Worm (Caenorhabditis elegans) whole organism, early embryonic: Measurements from ENCODE around the gene F56A8.9.

Experiments
- ama-1 ChIP-seq: fragments of 150-350 bp; optimal IDR thresholded peaks from 2 replicates; lab custom pipeline; 2014
- scrt-1 ChIP-seq: fragments of 200-800 bp; sonication (Bioruptor generic); IDR thresholded peaks from 2 replicates; pipeline ENCODE4 v1.3.6; 2022; ENCODE audit warnings: missing genetic modification characterization, missing compliant biosample characterization
- tbx-37 ChIP-seq: fragments of 200-800 bp; sonication (Bioruptor generic); conservative IDR thresholded peaks from 2 replicates; pipeline ENCODE4 v1.3.6; 2022; ENCODE audit warnings: missing genetic modification reagents, missing genetic modification characterization, missing compliant biosample characterization
- tra-4 ChIP-seq: sonication (generic microtip); optimal IDR thresholded peaks from 2 replicates; lab custom pipeline; 2017; ENCODE audit warnings: missing genetic modification characterization, missing compliant biosample characterization

DNA sequence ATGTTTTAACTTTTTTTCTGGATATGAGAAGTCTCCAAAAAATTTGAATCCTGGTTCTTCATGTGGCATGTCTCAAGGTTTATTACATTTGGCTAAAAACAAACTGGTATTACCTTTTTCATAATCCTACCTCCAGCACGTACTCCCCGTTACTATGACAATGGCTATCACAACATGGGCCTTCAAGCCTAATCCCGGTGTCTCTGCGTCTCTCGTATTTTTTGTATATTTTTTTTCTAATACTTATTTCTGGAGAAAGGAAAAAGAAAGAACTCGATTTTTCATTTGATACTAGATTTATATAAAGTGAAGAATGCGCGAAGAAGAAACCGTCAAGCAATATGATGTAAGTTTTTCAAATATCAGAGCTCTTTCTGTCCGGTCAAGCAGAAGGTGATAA is 8.2 kb upstream of the F56A8.9 start, which contains the start of gene anoh-1:
- TF ChIP-seq ama-1 (lab: Kevin White, UChicago) = no peak
- TF ChIP-seq scrt-1 = no peak
- no peak for TF ChIP-seq tra-4 (tag; lab: Kevin White, UChicago)
- TF ChIP-seq tbx-37 = no peak
